Fruit fly (Drosophila melanogaster) whole organism, wandering third instar larva: ENCODE results near the gene Sqor.

Source experiments
- Abd-B ChIP-seq: fragments of >200 bp; optimal IDR thresholded peaks from 2 replicates; lab custom pipeline; 2017; ENCODE audit warnings: missing biosample characterization, missing genetic modification characterization
- CG32264 ChIP-seq: fragments of 200-800 bp; sonication (Bioruptor generic); optimal IDR thresholded peaks from 2 replicates; lab custom pipeline; 2016; ENCODE audit warnings: missing biosample characterization, missing genetic modification characterization
- CG9705 ChIP-seq: fragments of 200-800 bp; sonication (Bioruptor generic); optimal IDR thresholded peaks from 2 replicates; lab custom pipeline; 2018; ENCODE audit warnings: missing biosample characterization, mild to moderate bottlenecking, missing genetic modification characterization
- CrebA ChIP-seq: fragments of 200-800 bp; sonication (Bioruptor generic); optimal IDR thresholded peaks from 2 replicates; lab custom pipeline; 2016; ENCODE audit warnings: missing biosample characterization, mild to moderate bottlenecking, missing genetic modification characterization, borderline replicate concordance
- Dfd ChIP-seq: fragments of >200 bp; optimal IDR thresholded peaks from 2 replicates; lab custom pipeline; 2017; ENCODE audit warnings: missing biosample characterization, missing genetic modification characterization
- Dif ChIP-seq: fragments of 200-275, 200-300 bp; sonication (Bioruptor generic); optimal IDR thresholded peaks from 2 replicates; lab custom pipeline; 2018; ENCODE audit warnings: missing biosample characterization, missing genetic modification characterization; ENCODE audit not compliant: partially characterized antibody
- GATAd ChIP-seq: sonication (Bioruptor generic); optimal IDR thresholded peaks from 2 replicates; lab custom pipeline; 2016; ENCODE audit warnings: missing biosample characterization, missing genetic modification characterization
- HLH106 ChIP-seq: fragments of 200-800 bp; optimal IDR thresholded peaks from 3 replicates; lab custom pipeline; 2019; ENCODE audit warnings: missing biosample characterization, mild to moderate bottlenecking, missing genetic modification characterization, moderate library complexity
- Hnf4 ChIP-seq: fragments of 200-800 bp; sonication (Bioruptor generic); optimal IDR thresholded peaks from 2 replicates; lab custom pipeline; 2016; ENCODE audit warnings: missing biosample characterization, mild to moderate bottlenecking, missing genetic modification characterization
- Hr78 ChIP-seq: fragments of >200 bp; optimal IDR thresholded peaks from 2 replicates; lab custom pipeline; 2017; ENCODE audit warnings: missing biosample characterization, missing genetic modification characterization
- Hr83 ChIP-seq: fragments of 200-300 bp; sonication (Bioruptor generic); optimal IDR thresholded peaks from 2 replicates; lab custom pipeline; 2016; ENCODE audit warnings: missing biosample characterization, mild to moderate bottlenecking, missing genetic modification characterization, moderate library complexity; ENCODE audit not compliant: poor library complexity, severe bottlenecking
- Jra ChIP-seq: sonication (Bioruptor generic); optimal IDR thresholded peaks from 2 replicates; lab custom pipeline; 2016; ENCODE audit warnings: missing biosample characterization, missing genetic modification characterization
- Mio ChIP-seq: sonication (Bioruptor generic); optimal IDR thresholded peaks from 2 replicates; lab custom pipeline; 2016; ENCODE audit warnings: missing biosample characterization, missing genetic modification characterization
- Myc ChIP-seq: fragments of >200 bp; optimal IDR thresholded peaks from 2 replicates; lab custom pipeline; 2017
- N ChIP-seq: fragments of >200 bp; optimal IDR thresholded peaks from 2 replicates; lab custom pipeline; 2018; ENCODE audit warnings: missing biosample characterization, missing external identifiers, missing genetic modification characterization
- OdsH ChIP-seq: fragments of 200-800 bp; sonication (Bioruptor generic); optimal IDR thresholded peaks from 2 replicates; lab custom pipeline; 2016; ENCODE audit warnings: missing biosample characterization, mild to moderate bottlenecking, missing genetic modification characterization
- Rel ChIP-seq, 2 experiments: fragments of 200-800 bp; sonication (Bioruptor generic) in 1 of 2; optimal IDR thresholded peaks; 2 replicates in 1 of 2; 3 replicates in 1 of 2; lab custom pipeline; 2016 to 2019; ENCODE audit warnings: mild to moderate bottlenecking in 2 of 2, missing biosample characterization in 2 of 2, missing genetic modification characterization in 2 of 2, moderate library complexity in 1 of 2
- Sp1 ChIP-seq: fragments of 200-800 bp; sonication (Bioruptor generic); optimal IDR thresholded peaks from 3 replicates; lab custom pipeline; 2019; ENCODE audit warnings: missing biosample characterization, mild to moderate bottlenecking, missing genetic modification characterization, moderate library complexity
- Vsx2 ChIP-seq: fragments of 200-300, 225-300 bp; sonication (Bioruptor generic); optimal IDR thresholded peaks from 2 replicates; lab custom pipeline; 2018; ENCODE audit warnings: missing biosample characterization, missing genetic modification characterization; ENCODE audit not compliant: partially characterized antibody
- br ChIP-seq: fragments of 200-800 bp; sonication (Bioruptor generic); optimal IDR thresholded peaks from 2 replicates; lab custom pipeline; 2016; ENCODE audit warnings: missing biosample characterization, missing genetic modification characterization
- brk ChIP-seq: fragments of 200-800 bp; sonication (Bioruptor generic); optimal IDR thresholded peaks from 2 replicates; lab custom pipeline; 2016; ENCODE audit warnings: missing biosample characterization, mild to moderate bottlenecking, missing genetic modification characterization
- dl ChIP-seq, 2 experiments: fragments of 175-275, 200-275 bp in 1 of 2; fragments of 200-275 bp in 1 of 2; sonication (Bioruptor generic); optimal IDR thresholded peaks; lab custom pipeline; 2018; ENCODE audit warnings: mild to moderate bottlenecking in 2 of 2, missing biosample characterization in 2 of 2, missing genetic modification characterization in 2 of 2, moderate library complexity in 2 of 2; ENCODE audit not compliant: partially characterized antibody in 2 of 2, insufficient read depth in 1 of 2
- dmrt93B ChIP-seq: fragments of 200-800 bp; sonication (Bioruptor generic); optimal IDR thresholded peaks from 2 replicates; lab custom pipeline; 2018; ENCODE audit warnings: missing biosample characterization, mild to moderate bottlenecking, missing genetic modification characterization
- dsf ChIP-seq: sonication (Bioruptor generic); optimal IDR thresholded peaks from 2 replicates; lab custom pipeline; 2016; ENCODE audit warnings: missing biosample characterization, missing genetic modification characterization, borderline replicate concordance
- ey ChIP-seq: fragments of 200-800 bp; sonication (Bioruptor generic); optimal IDR thresholded peaks from 2 replicates; lab custom pipeline; 2016; ENCODE audit warnings: missing biosample characterization, missing genetic modification characterization
- foxo ChIP-seq, 2 experiments: fragments of 200-800 bp; sonication (Bioruptor generic); optimal IDR thresholded peaks; 2 replicates in 1 of 2; 3 replicates in 1 of 2; lab custom pipeline; 2016 to 2017; ENCODE audit warnings: missing biosample characterization in 2 of 2, missing genetic modification characterization in 2 of 2
- fru ChIP-seq: fragments of 200-800 bp; sonication (Bioruptor generic); optimal IDR thresholded peaks from 3 replicates; lab custom pipeline; 2016; ENCODE audit warnings: missing biosample characterization, mild to moderate bottlenecking, missing genetic modification characterization
- h ChIP-seq: fragments of 200-800 bp; sonication (Bioruptor generic); optimal IDR thresholded peaks from 3 replicates; lab custom pipeline; 2016; ENCODE audit warnings: missing biosample characterization, mild to moderate bottlenecking, missing genetic modification characterization
- jim ChIP-seq: fragments of 175-275, 200-325 bp; sonication (Bioruptor generic); optimal IDR thresholded peaks from 2 replicates; lab custom pipeline; 2016; ENCODE audit warnings: missing biosample characterization, mild to moderate bottlenecking, missing genetic modification characterization
- lola ChIP-seq: fragments of >200 bp; optimal IDR thresholded peaks from 2 replicates; lab custom pipeline; 2017; ENCODE audit warnings: missing biosample characterization, missing genetic modification characterization
- pan ChIP-seq: fragments of >200 bp; optimal IDR thresholded peaks from 2 replicates; lab custom pipeline; 2017
- psq ChIP-seq: fragments of 200-800 bp; sonication (Bioruptor generic); optimal IDR thresholded peaks from 3 replicates; lab custom pipeline; 2017; ENCODE audit warnings: missing biosample characterization, mild to moderate bottlenecking, missing genetic modification characterization, moderate library complexity
- rgr ChIP-seq: fragments of 200-800 bp; sonication (Bioruptor generic); optimal IDR thresholded peaks from 3 replicates; lab custom pipeline; 2016; ENCODE audit warnings: missing biosample characterization, mild to moderate bottlenecking, missing genetic modification characterization
- sage ChIP-seq: fragments of 200-800 bp; sonication (Bioruptor generic); optimal IDR thresholded peaks from 2 replicates; lab custom pipeline; 2016; ENCODE audit warnings: missing biosample characterization, mild to moderate bottlenecking, missing genetic modification characterization
- sv ChIP-seq: fragments of 200-800 bp; sonication (Bioruptor generic); optimal IDR thresholded peaks from 3 replicates; lab custom pipeline; 2016; ENCODE audit warnings: missing biosample characterization, missing genetic modification characterization
- tai ChIP-seq: sonication (Bioruptor generic); optimal IDR thresholded peaks from 2 replicates; lab custom pipeline; 2016; ENCODE audit warnings: missing biosample characterization, missing genetic modification characterization
- usp ChIP-seq: fragments of >200 bp; optimal IDR thresholded peaks from 2 replicates; lab custom pipeline; 2017; ENCODE audit warnings: missing biosample characterization, missing genetic modification characterization
- woc ChIP-seq: sonication (Bioruptor generic); optimal IDR thresholded peaks from 2 replicates; lab custom pipeline; 2016; ENCODE audit warnings: missing biosample characterization, mild to moderate bottlenecking, missing genetic modification characterization

The Sqor gene

dm6 chr3L:4239442-4240322, at the start of gene Sqor:
Sqor (plus strand) TSS chr3L:4240173.
- peak; percentile 30 for TF ChIP-seq Hr78 (GFP tag; lab: Kevin White, UChicago)
- peak; percentile 92 for TF ChIP-seq CG9705 (GFP tag; lab: Kevin White, UChicago)
- TF ChIP-seq GATAd (GFP tag; lab: Kevin White, UChicago): peak; percentile 36
- TF ChIP-seq Vsx2 (GFP tag; lab: Kevin White, UChicago): no peak
- peak; percentile 86 for TF ChIP-seq psq
- no peak for TF ChIP-seq pan (lab: Kevin White, UChicago)
- peak; percentile 37 for TF ChIP-seq brk
- TF ChIP-seq HLH106 (tag; lab: Kevin White, UChicago): peak; percentile 95
- no peak for TF ChIP-seq dl (GFP tag; optimal IDR thresholded peaks at IDR 0.05; lab: Kevin White, UChicago; ENCODE audit: insufficient read depth in 1 of 2, partially characterized antibody in 2 of 2)
- peak; percentile 95 for TF ChIP-seq fru (GFP tag; lab: Kevin White, UChicago)
- peak; percentile 62 for TF ChIP-seq N
- TF ChIP-seq sage (GFP tag; lab: Kevin White, UChicago): peak; percentile 50
- peak; percentile 98 for TF ChIP-seq Sp1
- peak; percentile 93 for TF ChIP-seq OdsH
- TF ChIP-seq Hnf4 (GFP tag; lab: Kevin White, UChicago): peak; percentile 82
- TF ChIP-seq Myc: peak; percentile 64
- no peak for TF ChIP-seq jim (GFP tag; lab: Kevin White, UChicago)
- TF ChIP-seq rgr (GFP tag; lab: Kevin White, UChicago): peak; percentile 95
- TF ChIP-seq Hr83 (GFP tag; lab: Kevin White, UChicago): peak; percentile 17
- no peak for TF ChIP-seq tai (GFP tag; lab: Kevin White, UChicago)
- TF ChIP-seq dmrt93B (GFP tag; lab: Kevin White, UChicago): peak; percentile 92
- peak; percentile 86 for TF ChIP-seq sv (GFP tag; lab: Kevin White, UChicago)
- peak; percentile 68 for TF ChIP-seq dsf (GFP tag; lab: Kevin White, UChicago)
- peak; percentile 80 for TF ChIP-seq Jra (GFP tag; lab: Kevin White, UChicago)
- peak; percentile 88 for TF ChIP-seq CG32264
- peak; percentile 64 to 92 for TF ChIP-seq foxo (GFP tag; optimal IDR thresholded peaks at IDR 0.05; lab: Kevin White, UChicago)
- no peak for TF ChIP-seq CrebA (GFP tag; lab: Kevin White, UChicago)
- TF ChIP-seq Rel (GFP tag; optimal IDR thresholded peaks at IDR 0.05; lab: Kevin White, UChicago): peak; percentile 67
- peak; percentile 77 for TF ChIP-seq Rel (tag; optimal IDR thresholded peaks at IDR 0.05; lab: Kevin White, UChicago)
- peak; percentile 94 for TF ChIP-seq br
- TF ChIP-seq h (GFP tag; lab: Kevin White, UChicago): peak; percentile 93
- TF ChIP-seq Mio (GFP tag; lab: Kevin White, UChicago): peak; percentile 55
- no peak for TF ChIP-seq Abd-B (GFP tag; lab: Kevin White, UChicago)
- no peak for TF ChIP-seq lola (GFP tag; lab: Kevin White, UChicago)
- peak; percentile 44 for TF ChIP-seq usp (GFP tag; lab: Kevin White, UChicago)
- peak; percentile 96 for TF ChIP-seq woc (GFP tag; lab: Kevin White, UChicago)
- TF ChIP-seq Dif: no peak
- peak; percentile 93 for TF ChIP-seq ey (GFP tag; lab: Kevin White, UChicago)
- TF ChIP-seq Dfd (GFP tag; lab: Kevin White, UChicago): no peak
